Worm (Caenorhabditis elegans) whole organism, L4 larva: ENCODE data around the gene sri-74.

ENCODE experiments used
- F26F4.8 ChIP-seq: fragments of 200-800 bp; sonication (Bioruptor generic); conservative IDR thresholded peaks from 2 replicates; pipeline ENCODE4 v1.3.6; 2022; ENCODE audit warnings: missing genetic modification characterization, missing compliant biosample characterization
- F49E8.2 ChIP-seq: sonication (generic microtip); optimal IDR thresholded peaks from 2 replicates; lab custom pipeline; 2016; ENCODE audit warnings: missing compliant biosample characterization, mild to moderate bottlenecking, missing genetic modification characterization, borderline replicate concordance
- R02D3.7 ChIP-seq: fragments of 150-350 bp; sonication (generic microtip); optimal IDR thresholded peaks from 3 replicates; lab custom pipeline; 2014; ENCODE audit warnings: missing biosample characterization, missing genetic modification characterization
- Y48G9A.11 ChIP-seq: fragments of 200-800 bp; sonication (Bioruptor generic); IDR thresholded peaks from 2 replicates; pipeline ENCODE4 v1.3.6; 2022; ENCODE audit warnings: missing genetic modification reagents, missing genetic modification characterization, missing compliant biosample characterization
- Y5F2A.4 ChIP-seq: fragments of 200-800 bp; sonication (Bioruptor generic); optimal IDR thresholded peaks from 2 replicates; lab custom pipeline; 2018; ENCODE audit warnings: mild to moderate bottlenecking, missing genetic modification characterization, missing compliant biosample characterization
- Y75B8A.6 ChIP-seq: fragments of 200-800 bp; sonication (Bioruptor generic); IDR thresholded peaks from 2 replicates; pipeline ENCODE4 v1.3.6; 2022; ENCODE audit warnings: missing genetic modification reagents, missing genetic modification characterization, missing compliant biosample characterization
- aha-1 ChIP-seq: fragments of 150-350 bp; peaks from one replicate; lab custom pipeline; 2014; ENCODE audit warnings: missing biosample characterization, missing genetic modification characterization
- arid-1 ChIP-seq: fragments of 200-800 bp; sonication (Bioruptor generic); conservative IDR thresholded peaks from 2 replicates; pipeline ENCODE4 v1.3.6; 2022; ENCODE audit warnings: missing genetic modification reagents, missing genetic modification characterization, missing compliant biosample characterization
- attf-4 ChIP-seq: sonication (generic microtip); optimal IDR thresholded peaks from 3 replicates; lab custom pipeline; 2017; ENCODE audit warnings: missing biosample characterization, missing genetic modification characterization
- ceh-28 ChIP-seq: fragments of 150-350 bp; optimal IDR thresholded peaks from 2 replicates; lab custom pipeline; 2014; ENCODE audit warnings: missing biosample characterization, missing genetic modification reagents, missing genetic modification characterization
- ceh-32 ChIP-seq: sonication (generic microtip); optimal IDR thresholded peaks from 2 replicates; lab custom pipeline; 2016; ENCODE audit warnings: mild to moderate bottlenecking, missing genetic modification characterization, missing compliant biosample characterization; ENCODE audit not compliant: poor library complexity
- ceh-44 ChIP-seq: fragments of 200-800 bp; sonication (Bioruptor generic); IDR thresholded peaks from 2 replicates; pipeline ENCODE4 v1.3.6; 2022; ENCODE audit warnings: missing genetic modification reagents, missing genetic modification characterization, missing compliant biosample characterization
- ceh-82 ChIP-seq: sonication (generic microtip); optimal IDR thresholded peaks from 2 replicates; lab custom pipeline; 2017; ENCODE audit warnings: missing biosample characterization, missing genetic modification characterization
- ces-1 ChIP-seq: fragments of 150-350 bp; sonication (generic microtip); optimal IDR thresholded peaks from 4 replicates; lab custom pipeline; 2014; ENCODE audit warnings: missing biosample characterization, missing genetic modification reagents, missing genetic modification characterization
- daf-8 ChIP-seq: fragments of 200-800 bp; sonication (Bioruptor generic); IDR thresholded peaks from 2 replicates; pipeline ENCODE4 v1.3.6; 2022; ENCODE audit warnings: missing genetic modification characterization, missing compliant biosample characterization
- duxl-1 ChIP-seq: sonication (generic microtip); optimal IDR thresholded peaks from 2 replicates; lab custom pipeline; 2016; ENCODE audit warnings: mild to moderate bottlenecking, missing genetic modification characterization, moderate library complexity, missing compliant biosample characterization; ENCODE audit not compliant: poor library complexity
- egl-43 ChIP-seq: fragments of 200-800 bp; sonication (Bioruptor generic); IDR thresholded peaks from 2 replicates; pipeline ENCODE4 v1.3.6; 2022; ENCODE audit warnings: missing genetic modification reagents, missing genetic modification characterization, missing compliant biosample characterization
- gei-8 ChIP-seq: fragments of 200-800 bp; sonication (Bioruptor generic); optimal IDR thresholded peaks from 2 replicates; lab custom pipeline; 2018; ENCODE audit warnings: mild to moderate bottlenecking, missing genetic modification characterization, missing compliant biosample characterization
- hif-1 ChIP-seq, 2 experiments: sonication (generic microtip); optimal IDR thresholded peaks; 2 replicates each; lab custom pipeline; 2016 to 2017; ENCODE audit warnings: missing compliant biosample characterization in 2 of 2, missing genetic modification characterization in 2 of 2, missing genetic modification reagents in 2 of 2, missing genotype in 2 of 2, mild to moderate bottlenecking in 1 of 2
- hmg-1.1 ChIP-seq: fragments of 200-800 bp; sonication (Bioruptor generic); IDR thresholded peaks from 2 replicates; pipeline ENCODE4 v1.3.6; 2022; ENCODE audit warnings: missing genetic modification reagents, missing genetic modification characterization, missing compliant biosample characterization
- lin-1 ChIP-seq: fragments of 200-800 bp; sonication (Bioruptor generic); IDR thresholded peaks from 2 replicates; pipeline ENCODE4 v1.3.6; 2022; ENCODE audit warnings: missing genetic modification reagents, missing genetic modification characterization, missing compliant biosample characterization
- lin-15B ChIP-seq: fragments of 150-350 bp; sonication (generic microtip); optimal IDR thresholded peaks from 3 replicates; lab custom pipeline; 2014; ENCODE audit warnings: missing biosample characterization, missing genetic modification characterization
- lin-38 ChIP-seq: fragments of 200-800 bp; sonication (Bioruptor generic); IDR thresholded peaks from 2 replicates; pipeline ENCODE4 v1.3.6; 2022; ENCODE audit warnings: missing genetic modification reagents, missing genetic modification characterization, missing compliant biosample characterization
- lin-39 ChIP-seq: fragments of 150-350 bp; optimal IDR thresholded peaks from 2 replicates; lab custom pipeline; 2014; ENCODE audit warnings: missing biosample characterization, missing genetic modification reagents, missing genetic modification characterization
- lsy-2 ChIP-seq, 2 experiments: fragments of 150-350 bp in 1 of 2; sonication (generic microtip) in 1 of 2; optimal IDR thresholded peaks; 2 replicates each; lab custom pipeline; 2014 to 2017; ENCODE audit warnings: missing biosample characterization in 2 of 2, missing genetic modification characterization in 2 of 2
- nhr-111 ChIP-seq: fragments of 200-800 bp; sonication (Bioruptor generic); optimal IDR thresholded peaks from 2 replicates; lab custom pipeline; 2018; ENCODE audit warnings: mild to moderate bottlenecking, missing genetic modification characterization, missing compliant biosample characterization
- nhr-28 ChIP-seq: fragments of 150-350 bp; optimal IDR thresholded peaks from 2 replicates; lab custom pipeline; 2014; ENCODE audit warnings: missing biosample characterization, missing genetic modification characterization
- nhr-41 ChIP-seq: fragments of 200-800 bp; sonication (Bioruptor generic); IDR thresholded peaks from 2 replicates; pipeline ENCODE4 v1.3.6; 2022; ENCODE audit warnings: missing genetic modification reagents, missing genetic modification characterization, missing compliant biosample characterization
- pha-4 ChIP-seq, 2 experiments: fragments of 150-350 bp in 1 of 2; fragments of 200-800 bp in 1 of 2; sonication (Bioruptor generic) in 1 of 2; IDR thresholded peaks in 1 of 2; optimal IDR thresholded peaks in 1 of 2; 2 replicates each; pipeline versions ENCODE4 v1.3.6 to Lab custom; 2014 to 2022; ENCODE audit warnings: missing genetic modification characterization in 2 of 2, missing genetic modification reagents in 2 of 2, missing biosample characterization in 1 of 2, missing compliant biosample characterization in 1 of 2
- pqm-1 ChIP-seq: sonication (generic microtip); optimal IDR thresholded peaks from 2 replicates; lab custom pipeline; 2017; ENCODE audit warnings: missing biosample characterization, missing genetic modification characterization
- set-16 ChIP-seq: fragments of 200-800 bp; sonication (Bioruptor generic); IDR thresholded peaks from 2 replicates; pipeline ENCODE4 v1.3.6; 2022; ENCODE audit warnings: missing genetic modification reagents, missing genetic modification characterization, missing compliant biosample characterization
- spr-3 ChIP-seq: fragments of 200-800 bp; sonication (Bioruptor generic); optimal IDR thresholded peaks from 2 replicates; lab custom pipeline; 2018; ENCODE audit warnings: mild to moderate bottlenecking, missing genetic modification characterization, missing compliant biosample characterization
- tag-97 ChIP-seq: fragments of 200-800 bp; sonication (Bioruptor generic); IDR thresholded peaks from 2 replicates; pipeline ENCODE4 v1.3.6; 2022; ENCODE audit warnings: missing genetic modification characterization, missing compliant biosample characterization
- unc-130 ChIP-seq: sonication (generic microtip); optimal IDR thresholded peaks from 2 replicates; lab custom pipeline; 2016; ENCODE audit warnings: missing genetic modification reagents, missing genetic modification characterization, missing compliant biosample characterization
- unc-39 ChIP-seq: sonication (generic microtip); optimal IDR thresholded peaks from 2 replicates; lab custom pipeline; 2017; ENCODE audit warnings: missing biosample characterization, missing genetic modification characterization
- unc-62 ChIP-seq, 3 experiments: fragments of 150-350 bp in 1 of 3; sonication (generic microtip); optimal IDR thresholded peaks in 2 of 3; peaks in 1 of 3; 1 replicate in 1 of 3; 2 replicates in 2 of 3; lab custom pipeline; 2014 to 2017; ENCODE audit warnings: missing biosample characterization in 3 of 3, missing genetic modification characterization in 3 of 3, missing genetic modification reagents in 3 of 3, missing genotype in 1 of 3
- ztf-11 ChIP-seq: fragments of 150-350 bp; optimal IDR thresholded peaks from 2 replicates; lab custom pipeline; 2014; ENCODE audit warnings: missing biosample characterization, missing genetic modification characterization

sri-74 gene

DNA sequence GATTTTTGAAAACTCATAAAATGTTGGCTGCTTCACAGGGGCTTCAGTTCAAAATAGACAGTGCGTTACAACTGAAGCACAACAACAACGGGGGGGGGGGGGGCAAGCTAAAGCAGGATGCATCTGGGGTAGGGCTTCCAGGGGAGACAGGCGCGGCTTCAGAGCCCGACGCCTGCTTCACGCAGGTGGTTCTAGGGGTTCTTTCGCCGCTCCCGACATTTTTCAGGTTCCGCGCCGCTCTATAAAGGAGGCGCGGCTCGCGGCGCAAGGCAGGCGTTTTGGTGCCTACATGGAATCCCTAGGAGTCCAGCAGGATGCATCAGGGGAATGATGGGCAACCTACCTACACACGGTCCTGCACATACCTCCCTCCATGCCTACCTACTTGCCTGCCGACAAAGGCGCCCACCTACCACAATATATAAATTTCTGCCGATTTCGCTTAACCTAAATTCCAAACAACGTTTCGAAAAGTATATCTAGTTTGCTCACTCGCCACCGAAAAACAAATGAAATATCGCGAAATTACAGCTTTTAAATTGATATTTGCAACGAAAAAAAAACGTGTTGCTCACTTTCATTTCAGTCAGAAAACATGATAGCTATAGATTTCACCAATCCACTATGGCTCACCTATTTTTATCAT lies 44.3 kb upstream of the sri-74 start, which contains the start of gene sri-71:
Gene sri-71 (plus strand): TSS at position 596 of the 646 bp plus-strand sequence.
- no peak for TF ChIP-seq pha-4 (GFP tag; IDR thresholded peaks at IDR 0.05; lab: Robert Waterston, UW)
- no peak for TF ChIP-seq pha-4 (tag; optimal IDR thresholded peaks at IDR 0.05; lab: Kevin White, UChicago)
- TF ChIP-seq lin-39 (tag; lab: Kevin White, UChicago) = no peak
- TF ChIP-seq pqm-1 = no peak
- TF ChIP-seq attf-4 (tag; lab: Kevin White, UChicago) = no peak
- TF ChIP-seq F49E8.2 (tag; lab: Kevin White, UChicago) = no peak
- no peak for TF ChIP-seq spr-3 (GFP tag; lab: Kevin White, UChicago)
- TF ChIP-seq egl-43 (GFP tag; lab: Robert Waterston, UW) = peak; percentile 65; the same call in 1 of the 2 replicates
- no peak for TF ChIP-seq nhr-111 (GFP tag; lab: Kevin White, UChicago)
- no peak for TF ChIP-seq arid-1
- TF ChIP-seq gei-8 (GFP tag; lab: Kevin White, UChicago) = no peak
- no peak for TF ChIP-seq nhr-28 (tag; lab: Kevin White, UChicago)
- peak; percentile 10 for TF ChIP-seq aha-1 (tag; lab: Kevin White, UChicago)
- TF ChIP-seq F26F4.8 (GFP tag; lab: Robert Waterston, UW) = no peak
- TF ChIP-seq ceh-32 = no peak
- TF ChIP-seq lin-38 (GFP tag; lab: Robert Waterston, UW) = no peak
- no peak for TF ChIP-seq lsy-2 (tag; optimal IDR thresholded peaks at IDR 0.05; lab: Kevin White, UChicago)
- peak; percentile 93 for TF ChIP-seq set-16
- TF ChIP-seq hif-1 (tag; optimal IDR thresholded peaks at IDR 0.05; lab: Kevin White, UChicago) = no peak

ce11 chrII:2624792-2625191 lies 41.8 kb upstream of the sri-74 start, which contains the start of gene lgc-28:
TSS of gene lgc-28 (plus strand) at chrII:2625092.
- TF ChIP-seq unc-62 (GFP tag; optimal IDR thresholded peaks at IDR 0.05 in 1 of 2; lab: Kevin White, UChicago) = no peak
- TF ChIP-seq unc-62 (tag; optimal IDR thresholded peaks at IDR 0.05; lab: Kevin White, UChicago) = no peak
- no peak for TF ChIP-seq daf-8 (GFP tag; lab: Robert Waterston, UW)
- TF ChIP-seq ceh-44 (GFP tag; lab: Robert Waterston, UW) = no peak
- no peak for TF ChIP-seq Y75B8A.6 (GFP tag; lab: Robert Waterston, UW)
- TF ChIP-seq gei-8 (GFP tag; lab: Kevin White, UChicago) = no peak
- TF ChIP-seq F49E8.2 (tag; lab: Kevin White, UChicago) = no peak
- TF ChIP-seq duxl-1 = no peak
- no peak for TF ChIP-seq pha-4 (GFP tag; IDR thresholded peaks at IDR 0.05; lab: Robert Waterston, UW)
- no peak for TF ChIP-seq pha-4 (tag; optimal IDR thresholded peaks at IDR 0.05; lab: Kevin White, UChicago)

DNA sequence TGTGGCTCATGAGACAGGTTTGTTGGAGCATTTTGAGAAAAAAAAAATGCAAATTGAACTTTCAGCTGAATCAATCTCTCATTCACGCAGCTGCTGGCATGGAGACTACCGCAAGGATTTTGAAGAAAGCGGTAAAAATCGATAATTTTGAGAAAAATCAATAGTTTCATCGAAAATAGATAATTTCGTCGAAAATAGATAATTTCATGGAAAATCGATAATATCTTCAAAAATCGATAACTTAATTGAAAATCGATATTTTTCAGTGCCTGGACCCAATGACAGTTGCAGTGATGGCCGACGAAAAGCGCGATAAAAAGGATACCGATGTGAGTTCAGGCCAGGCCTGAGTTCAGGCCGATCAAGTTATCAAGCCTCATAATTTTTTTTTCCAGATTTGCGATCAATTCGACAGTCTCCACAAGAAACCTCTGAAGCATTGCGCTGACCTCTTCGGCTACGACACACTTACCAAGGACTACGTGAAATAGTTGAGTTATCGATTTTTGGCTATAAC lies 40.0 kb upstream of the sri-74 start, which contains the start of gene D2062.4:
Gene D2062.4 (plus strand): TSS at position 467 of the 517 bp plus-strand sequence.
- TF ChIP-seq ceh-28 (tag; lab: Kevin White, UChicago) = peak; percentile 61
- TF ChIP-seq, all 104 proteins: peak for 1; not testable (repeated sequence) for 103

DNA sequence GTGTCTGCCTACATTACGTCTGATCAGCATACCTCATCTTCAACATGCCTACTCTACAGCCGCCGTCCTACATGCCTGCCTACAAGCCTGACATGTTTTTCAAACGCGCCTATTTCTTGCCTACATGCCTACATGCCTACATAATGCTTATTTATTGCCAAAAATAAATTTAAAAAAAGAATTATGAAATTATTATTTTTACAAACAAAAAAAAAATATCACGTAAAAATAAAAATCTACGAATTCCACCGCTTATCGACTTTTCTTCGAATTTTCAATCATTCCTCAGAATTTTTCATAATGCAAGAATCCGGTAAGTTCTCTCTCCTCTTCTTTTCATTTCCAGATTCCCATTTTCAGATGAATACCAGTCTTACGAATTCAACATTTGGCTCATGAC lies 39.5 kb upstream of the sri-74 start, which contains the start of gene D2062.5:
Gene D2062.5 (plus strand): TSS at position 301 of the 400 bp plus-strand sequence.
- TF ChIP-seq Y75B8A.6 (GFP tag; lab: Robert Waterston, UW) (no peak), nhr-41 (no peak), R02D3.7 (tag; lab: Kevin White, UChicago) (no peak), lin-38 (GFP tag; lab: Robert Waterston, UW) (no peak), pha-4 (GFP tag; IDR thresholded peaks at IDR 0.05; lab: Robert Waterston, UW) (no peak), pha-4 (tag; optimal IDR thresholded peaks at IDR 0.05; lab: Kevin White, UChicago) (no peak), Y48G9A.11 (GFP tag; lab: Robert Waterston, UW) (no peak), hmg-1.1 (GFP tag; lab: Robert Waterston, UW) (no peak), ceh-82 (no peak), unc-39 (no peak), ztf-11 (tag; lab: Kevin White, UChicago) (no peak), lin-1 (GFP tag; lab: Robert Waterston, UW) (no peak), Y5F2A.4 (GFP tag; lab: Kevin White, UChicago) (no peak), ces-1 (GFP tag; lab: Kevin White, UChicago) (no peak), unc-62 (GFP tag; optimal IDR thresholded peaks at IDR 0.05 in 1 of 2; lab: Kevin White, UChicago) (no peak), unc-62 (tag; optimal IDR thresholded peaks at IDR 0.05; lab: Kevin White, UChicago) (no peak), tag-97 (GFP tag; lab: Robert Waterston, UW) (no peak), unc-130 (no peak), lin-15B (tag; lab: Kevin White, UChicago) (no peak), spr-3 (GFP tag; lab: Kevin White, UChicago) (no peak)
- TF ChIP-seq, all 104 proteins: peak for 0
